Fruit fly (Drosophila melanogaster) whole organism, prepupa: ENCODE data around the gene CG16815.
A peak's percentile ranks its signal among the peaks of the same experiment; 100 is the strongest.

Experiments used
- CG10669 ChIP-seq: fragments of 200-800 bp; sonication (Bioruptor generic); optimal IDR thresholded peaks from 3 replicates; lab custom pipeline; 2018; ENCODE audit warnings: missing biosample characterization, mild to moderate bottlenecking, missing genetic modification characterization, moderate library complexity
- CG11294 ChIP-seq: fragments of 200-800 bp; sonication (Bioruptor generic); IDR thresholded peaks from 2 replicates; pipeline ENCODE4 v1.3.6; 2022; ENCODE audit warnings: missing biosample characterization, missing genetic modification characterization
- CG11762 ChIP-seq: fragments of 200-800 bp; sonication (Bioruptor generic); optimal IDR thresholded peaks from 3 replicates; lab custom pipeline; 2016; ENCODE audit warnings: missing biosample characterization, missing genetic modification characterization; ENCODE audit not compliant: insufficient read depth
- CG11902 ChIP-seq: fragments of 200-800 bp; sonication (Bioruptor generic); optimal IDR thresholded peaks from 3 replicates; lab custom pipeline; 2016; ENCODE audit warnings: missing biosample characterization, missing genetic modification characterization
- CG15336 ChIP-seq: fragments of 200-800 bp; sonication (Bioruptor generic); IDR thresholded peaks from 2 replicates; pipeline ENCODE4 v1.3.6; 2022; ENCODE audit warnings: missing biosample characterization, missing genetic modification characterization
- CG1621 ChIP-seq: fragments of 200-800 bp; sonication (Bioruptor generic); optimal IDR thresholded peaks from 3 replicates; lab custom pipeline; 2018; ENCODE audit warnings: missing biosample characterization, mild to moderate bottlenecking, missing genetic modification characterization
- CG16779 ChIP-seq: fragments of 200-800 bp; sonication (Bioruptor generic); optimal IDR thresholded peaks from 3 replicates; lab custom pipeline; 2017; ENCODE audit warnings: missing biosample characterization, mild to moderate bottlenecking, missing genetic modification characterization
- CG34406 ChIP-seq: fragments of 200-800 bp; sonication (Bioruptor generic); optimal IDR thresholded peaks from 3 replicates; lab custom pipeline; 2016; ENCODE audit warnings: missing biosample characterization, missing genetic modification characterization
- CG3919 ChIP-seq: fragments of 200-800 bp; sonication (Bioruptor generic); optimal IDR thresholded peaks from 3 replicates; lab custom pipeline; 2016; ENCODE audit warnings: missing biosample characterization, missing genetic modification characterization
- CG4318 ChIP-seq: fragments of 200-800 bp; sonication (Bioruptor generic); optimal IDR thresholded peaks from 3 replicates; lab custom pipeline; 2017; ENCODE audit warnings: missing biosample characterization, mild to moderate bottlenecking, missing genetic modification characterization
- CG6163 ChIP-seq: fragments of 200-800 bp; sonication (Bioruptor generic); IDR thresholded peaks from 3 replicates; pipeline ENCODE4 v1.3.6; 2022; ENCODE audit warnings: missing biosample characterization, missing genetic modification characterization
- CG6276 ChIP-seq: fragments of 200-800 bp; sonication (Bioruptor generic); optimal IDR thresholded peaks from 2 replicates; lab custom pipeline; 2017; ENCODE audit warnings: missing biosample characterization, mild to moderate bottlenecking, missing genetic modification characterization
- CG6792 ChIP-seq: fragments of 200-800 bp; sonication (Bioruptor generic); optimal IDR thresholded peaks from 3 replicates; lab custom pipeline; 2016; ENCODE audit warnings: missing biosample characterization, missing genetic modification characterization
- CG6808 ChIP-seq: fragments of 200-800 bp; sonication (Bioruptor generic); optimal IDR thresholded peaks from 3 replicates; lab custom pipeline; 2017; ENCODE audit warnings: missing biosample characterization, missing genetic modification characterization, mild to moderate bottlenecking, moderate library complexity, missing genetic modification reagents
- CG6854 ChIP-seq: fragments of 200-800 bp; sonication (Bioruptor generic); optimal IDR thresholded peaks from 2 replicates; lab custom pipeline; 2017; ENCODE audit warnings: missing biosample characterization, mild to moderate bottlenecking, missing genetic modification characterization
- CG8319 ChIP-seq: fragments of 200-800 bp; sonication (Bioruptor generic); optimal IDR thresholded peaks from 3 replicates; lab custom pipeline; 2016; ENCODE audit warnings: missing biosample characterization, missing genetic modification characterization
- CG8632 ChIP-seq: fragments of 200-800 bp; sonication (Bioruptor generic); optimal IDR thresholded peaks from 3 replicates; lab custom pipeline; 2016; ENCODE audit warnings: missing biosample characterization, missing genetic modification characterization
- CG9139 ChIP-seq: fragments of 200-800 bp; sonication (Bioruptor generic); optimal IDR thresholded peaks from 3 replicates; lab custom pipeline; 2017; ENCODE audit warnings: missing biosample characterization, mild to moderate bottlenecking, missing genetic modification characterization
- Eip75B ChIP-seq: fragments of 200-800 bp; sonication (Bioruptor generic); optimal IDR thresholded peaks from 3 replicates; lab custom pipeline; 2016; ENCODE audit warnings: missing biosample characterization, missing genetic modification characterization
- Eip78C ChIP-seq: fragments of 200-800 bp; sonication (Bioruptor generic); peaks from one replicate; lab custom pipeline; 2016; ENCODE audit warnings: missing biosample characterization, missing genetic modification characterization
- Eip93F ChIP-seq: fragments of 200-800 bp; sonication (Bioruptor generic); optimal IDR thresholded peaks from 2 replicates; lab custom pipeline; 2016; ENCODE audit warnings: missing biosample characterization, mild to moderate bottlenecking, missing genetic modification characterization
- Ets96B ChIP-seq: fragments of 200-800 bp; optimal IDR thresholded peaks from 2 replicates; lab custom pipeline; 2019; ENCODE audit warnings: missing biosample characterization, mild to moderate bottlenecking, missing genetic modification characterization, moderate library complexity
- Gug ChIP-seq: fragments of 200-800 bp; sonication (Bioruptor generic); IDR thresholded peaks from 2 replicates; pipeline ENCODE4 v1.3.6; 2022; ENCODE audit warnings: missing biosample characterization, missing genetic modification characterization
- Hr38 ChIP-seq: sonication (Bioruptor generic); optimal IDR thresholded peaks from 2 replicates; lab custom pipeline; 2016; ENCODE audit warnings: missing biosample characterization, missing genetic modification characterization
- Hr39 ChIP-seq: fragments of 200-800 bp; sonication (Bioruptor generic); optimal IDR thresholded peaks from 2 replicates; lab custom pipeline; 2016; ENCODE audit warnings: missing biosample characterization, missing genetic modification characterization
- Hr4 ChIP-seq: fragments of 200-800 bp; sonication (Bioruptor generic); optimal IDR thresholded peaks from 3 replicates; lab custom pipeline; 2016; ENCODE audit warnings: missing biosample characterization, missing genetic modification characterization
- Lpt ChIP-seq: fragments of 200-800 bp; sonication (Bioruptor generic); optimal IDR thresholded peaks from 3 replicates; lab custom pipeline; 2016; ENCODE audit warnings: missing biosample characterization, missing genetic modification characterization
- Met ChIP-seq: fragments of 200-800 bp; sonication (Bioruptor generic); optimal IDR thresholded peaks from 3 replicates; lab custom pipeline; 2016; ENCODE audit warnings: missing biosample characterization, missing genetic modification characterization
- OdsH ChIP-seq: fragments of 200-800 bp; sonication (Bioruptor generic); optimal IDR thresholded peaks from 3 replicates; lab custom pipeline; 2016; ENCODE audit warnings: missing biosample characterization, missing genetic modification characterization
- Sox102F ChIP-seq: fragments of 200-800 bp; sonication (Bioruptor generic); optimal IDR thresholded peaks from 2 replicates; lab custom pipeline; 2016; ENCODE audit warnings: missing biosample characterization, mild to moderate bottlenecking, missing genetic modification characterization
- Sox14 ChIP-seq: fragments of 200-800 bp; sonication (Bioruptor generic); optimal IDR thresholded peaks from 3 replicates; lab custom pipeline; 2016; ENCODE audit warnings: missing biosample characterization, missing genetic modification characterization
- Sox15 ChIP-seq: fragments of 200-800 bp; sonication (Bioruptor generic); optimal IDR thresholded peaks from 3 replicates; lab custom pipeline; 2016; ENCODE audit warnings: missing biosample characterization, missing genetic modification characterization
- achi ChIP-seq: fragments of 200-800 bp; sonication (Bioruptor generic); optimal IDR thresholded peaks from 3 replicates; lab custom pipeline; 2016; ENCODE audit warnings: missing biosample characterization, missing genetic modification characterization
- acj6 ChIP-seq: fragments of 200-800 bp; sonication (Bioruptor generic); optimal IDR thresholded peaks from 3 replicates; lab custom pipeline; 2016; ENCODE audit warnings: missing biosample characterization, missing genetic modification characterization
- cyc ChIP-seq: fragments of 200-800 bp; sonication (Bioruptor generic); optimal IDR thresholded peaks from 3 replicates; lab custom pipeline; 2016; ENCODE audit warnings: missing biosample characterization, missing genetic modification characterization
- dac ChIP-seq: fragments of 200-800 bp; sonication (Bioruptor generic); optimal IDR thresholded peaks from 2 replicates; lab custom pipeline; 2017; ENCODE audit warnings: missing biosample characterization, mild to moderate bottlenecking, missing genetic modification characterization
- eg ChIP-seq: fragments of 200-800 bp; sonication (Bioruptor generic); IDR thresholded peaks from 3 replicates; pipeline ENCODE4 v1.3.6; 2022; ENCODE audit warnings: missing biosample characterization, missing genetic modification characterization
- esn ChIP-seq: fragments of 200-800 bp; sonication (Bioruptor generic); optimal IDR thresholded peaks from 2 replicates; lab custom pipeline; 2016; ENCODE audit warnings: missing biosample characterization, mild to moderate bottlenecking, missing genetic modification characterization, moderate library complexity
- fkh ChIP-seq: fragments of 200-800 bp; sonication (Bioruptor generic); optimal IDR thresholded peaks from 3 replicates; lab custom pipeline; 2017; ENCODE audit warnings: missing biosample characterization, mild to moderate bottlenecking, missing genetic modification characterization, moderate library complexity
- lz ChIP-seq: fragments of 200-800 bp; sonication (Bioruptor generic); optimal IDR thresholded peaks from 3 replicates; lab custom pipeline; 2016; ENCODE audit warnings: missing biosample characterization, missing genetic modification characterization
- net ChIP-seq: fragments of 200-800 bp; sonication (Bioruptor generic); optimal IDR thresholded peaks from 3 replicates; lab custom pipeline; 2016; ENCODE audit warnings: missing biosample characterization, missing genetic modification characterization
- spab ChIP-seq: fragments of 200-800 bp; sonication (Bioruptor generic); optimal IDR thresholded peaks from 2 replicates; lab custom pipeline; 2017; ENCODE audit warnings: missing biosample characterization, mild to moderate bottlenecking, missing genetic modification characterization, missing genetic modification reagents
- ss ChIP-seq, 2 experiments: fragments of 200-800 bp; sonication (Bioruptor generic); optimal IDR thresholded peaks; 2 replicates in 1 of 2; 3 replicates in 1 of 2; lab custom pipeline; 2017 to 2018; ENCODE audit warnings: mild to moderate bottlenecking in 2 of 2, missing biosample characterization in 2 of 2, missing genetic modification characterization in 2 of 2, moderate library complexity in 1 of 2
- svp ChIP-seq: fragments of 200-800 bp; sonication (Bioruptor generic); peaks from one replicate; lab custom pipeline; 2016; ENCODE audit warnings: missing biosample characterization, missing genetic modification characterization
- topi ChIP-seq: fragments of 200-800 bp; sonication (Bioruptor generic); optimal IDR thresholded peaks from 3 replicates; lab custom pipeline; 2016; ENCODE audit warnings: missing biosample characterization, missing genetic modification characterization

Gene CG16815

DNA sequence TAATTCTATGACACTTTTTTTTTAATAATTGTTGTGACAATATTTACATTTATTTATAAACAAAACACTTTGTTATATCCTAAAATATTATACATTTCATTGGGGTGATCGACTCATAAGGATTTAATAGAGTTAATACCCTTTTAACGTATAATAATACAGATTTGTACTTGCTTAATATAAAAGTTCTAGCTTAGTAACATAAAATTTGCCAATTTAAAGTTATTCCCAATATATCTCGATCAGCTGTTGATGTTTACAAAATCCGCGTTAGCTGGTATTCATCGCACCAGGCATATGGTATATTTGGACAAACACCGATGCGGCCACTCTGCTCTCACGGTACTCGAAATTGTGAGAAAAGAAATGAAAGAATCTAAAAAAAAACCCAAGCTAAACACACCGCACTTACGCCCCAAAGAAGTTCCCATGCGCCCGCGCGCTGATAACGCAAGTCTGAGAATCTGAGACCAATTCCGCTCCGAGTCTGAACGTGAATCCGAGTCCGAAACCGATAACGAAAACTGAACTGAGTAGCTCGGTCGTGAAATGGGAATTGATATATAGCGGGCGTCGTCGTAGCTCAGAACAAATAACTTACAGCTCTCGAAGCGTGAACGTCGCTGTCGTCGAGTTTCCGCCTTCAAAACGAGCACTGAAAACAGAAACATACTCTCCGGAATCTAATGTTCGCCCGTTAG is 26.0 kb upstream of the CG16815 start, which contains the start of gene Pect (continued):
- TF ChIP-seq CG16779 (tag; lab: Kevin White, UChicago) (no peak), fkh (peak; percentile 54), Hr4 (GFP tag; lab: Kevin White, UChicago) (no peak), CG8319 (GFP tag; lab: Kevin White, UChicago) (no peak), CG34406 (GFP tag; lab: Kevin White, UChicago) (no peak), Lpt (GFP tag; lab: Kevin White, UChicago) (no peak), Eip93F (GFP tag; lab: Kevin White, UChicago) (no peak), CG11294 (GFP tag; lab: Robert Waterston, UW) (no peak; the same call in 1 of the 2 replicates), topi (GFP tag; lab: Kevin White, UChicago) (no peak), ss (GFP tag; optimal IDR thresholded peaks at IDR 0.05; lab: Kevin White, UChicago) (no peak), OdsH (no peak), CG10669 (no peak), CG11762 (GFP tag; lab: Kevin White, UChicago) (no peak), CG3919 (no peak), CG6276 (GFP tag; lab: Kevin White, UChicago) (no peak), Gug (GFP tag; lab: Robert Waterston, UW) (no peak)
- TF ChIP-seq, all 60 proteins: peak for 11

dm6 chr2L:13204151-13204550 is 25.5 kb upstream of the CG16815 start:
- TF ChIP-seq Sox14 (GFP tag; lab: Kevin White, UChicago) (no peak), achi (GFP tag; lab: Kevin White, UChicago) (no peak), CG8632 (no peak), CG9139 (no peak), acj6 (GFP tag; lab: Kevin White, UChicago) (no peak), Eip78C (peak; percentile 43), Sox102F (GFP tag; lab: Kevin White, UChicago) (no peak), CG16779 (tag; lab: Kevin White, UChicago) (no peak), CG8319 (GFP tag; lab: Kevin White, UChicago) (no peak)

DNA sequence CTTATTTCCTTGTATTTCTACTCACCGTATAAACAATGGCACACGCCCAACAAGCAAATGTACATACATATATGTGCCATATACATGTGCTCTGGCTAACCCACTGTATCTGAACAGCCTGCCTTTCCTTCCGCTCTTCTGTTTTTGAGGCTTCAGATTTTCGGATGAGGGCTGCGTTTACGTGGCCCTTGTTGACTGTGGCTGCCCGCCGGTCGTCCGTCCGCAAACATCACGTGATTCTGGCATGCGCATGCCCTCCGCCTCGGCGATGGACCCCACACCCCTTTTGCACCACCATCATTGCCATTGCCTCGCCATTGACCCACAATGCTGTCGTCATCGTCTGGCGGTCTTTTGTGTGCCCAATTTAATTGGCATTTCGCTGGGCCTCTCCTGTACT is 24.4 kb upstream of the CG16815 start:
- TF ChIP-seq dac (GFP tag; lab: Kevin White, UChicago): no peak
- TF ChIP-seq topi (GFP tag; lab: Kevin White, UChicago): peak; percentile 5
- TF ChIP-seq esn (GFP tag; lab: Kevin White, UChicago): peak; percentile 44
- peak; percentile 35 to 62 for TF ChIP-seq ss (GFP tag; optimal IDR thresholded peaks at IDR 0.05; lab: Kevin White, UChicago)
- TF ChIP-seq Sox15 (GFP tag; lab: Kevin White, UChicago): no peak
- no peak for TF ChIP-seq CG6808
- TF ChIP-seq CG3919: peak; percentile 40
- no peak for TF ChIP-seq CG4318
- no peak for TF ChIP-seq spab (GFP tag; lab: Kevin White, UChicago)
- peak; percentile 53; the same call in 2 of the 3 replicates for TF ChIP-seq CG6163 (GFP tag; lab: Robert Waterston, UW)
- peak; percentile 45 for TF ChIP-seq Eip75B (GFP tag; lab: Kevin White, UChicago)
- no peak for TF ChIP-seq net (GFP tag; lab: Kevin White, UChicago)
- peak; percentile 22 for TF ChIP-seq Met
- no peak for TF ChIP-seq Lpt (GFP tag; lab: Kevin White, UChicago)
- no peak for TF ChIP-seq cyc (GFP tag; lab: Kevin White, UChicago)
- TF ChIP-seq Sox14 (GFP tag; lab: Kevin White, UChicago): peak; percentile 10
- no peak for TF ChIP-seq Hr38 (GFP tag; lab: Kevin White, UChicago)
- peak; percentile 66 for TF ChIP-seq CG6854 (GFP tag; lab: Kevin White, UChicago)
- no peak for TF ChIP-seq OdsH
- TF ChIP-seq lz (GFP tag; lab: Kevin White, UChicago): no peak
- TF ChIP-seq acj6 (GFP tag; lab: Kevin White, UChicago): no peak
- TF ChIP-seq CG15336 (GFP tag; lab: Robert Waterston, UW): 0 out of 2 replicates have a peak, but pooled peaks have one; percentile 21
- no peak for TF ChIP-seq Hr39 (GFP tag; lab: Kevin White, UChicago)
- peak; percentile 67 for TF ChIP-seq Eip78C
- TF ChIP-seq fkh: peak; percentile 79
- TF ChIP-seq CG34406 (GFP tag; lab: Kevin White, UChicago): no peak
- TF ChIP-seq Sox102F (GFP tag; lab: Kevin White, UChicago): no peak
- peak; percentile 8 for TF ChIP-seq CG1621
- no peak for TF ChIP-seq Ets96B (tag; lab: Kevin White, UChicago)
- peak; percentile 46; the same call in 1 of the 3 replicates for TF ChIP-seq eg (GFP tag; lab: Robert Waterston, UW)
- TF ChIP-seq CG6792: no peak
- peak; percentile 74 for TF ChIP-seq svp
- TF ChIP-seq CG11902 (GFP tag; lab: Kevin White, UChicago): no peak
- TF ChIP-seq CG16779 (tag; lab: Kevin White, UChicago): peak; percentile 38
- TF ChIP-seq, all 60 proteins: peak for 16
